Fruit fly (Drosophila melanogaster): Measurements from ENCODE around the gene Ho.
A peak's percentile ranks its signal among the peaks of the same experiment; 100 is the strongest.

Gene Ho

dm6 chr3R:11648356-11649355 lies 30.9 kb upstream of the Ho start (continued):
- TF ChIP-seq wdn (GFP tag; IDR thresholded peaks at IDR 0.05) (no peak), wor (GFP tag; IDR thresholded peaks at IDR 0.05) (no peak), crc (GFP tag; optimal IDR thresholded peaks at IDR 0.05) (no peak), CG3065 (GFP tag; optimal IDR thresholded peaks at IDR 0.05) (no peak), jing (GFP tag; optimal IDR thresholded peaks at IDR 0.05) (no peak), CG10209 (GFP tag; optimal IDR thresholded peaks at IDR 0.05) (no peak), cato (GFP tag; optimal IDR thresholded peaks at IDR 0.05; ENCODE audit: borderline replicate concordance) (no peak), CG31388 (GFP tag; optimal IDR thresholded peaks at IDR 0.05) (no peak), CG17385 (GFP tag; optimal IDR thresholded peaks at IDR 0.05) (no peak), Gug (GFP tag; IDR thresholded peaks at IDR 0.05) (no peak), CG12659 (GFP tag; optimal IDR thresholded peaks at IDR 0.05) (no peak), CG7786 (GFP tag; optimal IDR thresholded peaks at IDR 0.05) (no peak), bcd (GFP tag; optimal IDR thresholded peaks at IDR 0.05) (no peak), Ets97D (GFP tag; optimal IDR thresholded peaks at IDR 0.05) (no peak), Rfx (GFP tag; IDR thresholded peaks at IDR 0.05) (no peak; the same call in 1 of the 2 replicates), CG12236 (GFP tag; optimal IDR thresholded peaks at IDR 0.05) (no peak), sens (GFP tag) (peak; percentile 13), odd (GFP tag; optimal IDR thresholded peaks at IDR 0.05) (no peak), CG15514 (GFP tag; optimal IDR thresholded peaks at IDR 0.05) (no peak), PHDP (tag; optimal IDR thresholded peaks at IDR 0.05) (no peak), slou (GFP tag; optimal IDR thresholded peaks at IDR 0.05) (no peak), chn (GFP tag; optimal IDR thresholded peaks at IDR 0.05) (no peak), E2f1 (GFP tag; IDR thresholded peaks at IDR 0.05) (no peak), Fer2 (tag; optimal IDR thresholded peaks at IDR 0.05) (no peak), bbx (GFP tag; IDR thresholded peaks at IDR 0.05; ENCODE audit: partially characterized antibody) (no peak), sna (GFP tag; IDR thresholded peaks at IDR 0.05; ENCODE audit: partially characterized antibody) (no peak), z (GFP tag; IDR thresholded peaks at IDR 0.05) (no peak), cad (GFP tag; optimal IDR thresholded peaks at IDR 0.05) (no peak), Sry-δ (GFP tag; optimal IDR thresholded peaks at IDR 0.05) (no peak), CG10654 (GFP tag; optimal IDR thresholded peaks at IDR 0.05) (no peak), sens-2 (GFP tag; IDR thresholded peaks at IDR 0.05) (no peak), CG5245 (GFP tag; optimal IDR thresholded peaks at IDR 0.05) (no peak), CG4404 (GFP tag; IDR thresholded peaks at IDR 0.05) (no peak), Bdp1 (GFP tag; optimal IDR thresholded peaks at IDR 0.05) (no peak), CG4617 (GFP tag; optimal IDR thresholded peaks at IDR 0.05; ENCODE audit: borderline replicate concordance) (no peak), CG34376 (GFP tag; optimal IDR thresholded peaks at IDR 0.05) (no peak), CG33213 (GFP tag; optimal IDR thresholded peaks at IDR 0.05) (no peak), Taf1 (GFP tag; IDR thresholded peaks at IDR 0.05) (no peak), CG10274 (GFP tag; optimal IDR thresholded peaks at IDR 0.05) (no peak), Hr39 (optimal IDR thresholded peaks at IDR 0.05) (no peak), CG2199 (GFP tag; IDR thresholded peaks at IDR 0.05) (no peak), gsb (GFP tag; IDR thresholded peaks at IDR 0.05) (no peak), lbe (GFP tag; optimal IDR thresholded peaks at IDR 0.05) (no peak), CG11504 (tag; optimal IDR thresholded peaks at IDR 0.05) (peak; percentile 26), CG1792 (GFP tag; optimal IDR thresholded peaks at IDR 0.05) (no peak), CG9797 (GFP tag; optimal IDR thresholded peaks at IDR 0.05) (no peak), Poxn (GFP tag; IDR thresholded peaks at IDR 0.05) (no peak), Elba2 (GFP tag; optimal IDR thresholded peaks at IDR 0.05) (peak; percentile 98), onecut (GFP tag; IDR thresholded peaks at IDR 0.05) (no peak), CG2875 (GFP tag; optimal IDR thresholded peaks at IDR 0.05) (no peak), rib (GFP tag; IDR thresholded peaks at IDR 0.05) (no peak)
